Worm (Caenorhabditis elegans) whole organism, early embryonic: ENCODE measurements around the gene nhr-198.

ENCODE experiments used
- B0310.2 ChIP-seq: sonication (generic microtip); optimal IDR thresholded peaks from 2 replicates; lab custom pipeline; 2016; ENCODE audit warnings: mild to moderate bottlenecking, missing genetic modification characterization, missing compliant biosample characterization
- F13C5.2 ChIP-seq: sonication (generic microtip); optimal IDR thresholded peaks from 2 replicates; lab custom pipeline; 2017; ENCODE audit warnings: mild to moderate bottlenecking, missing genetic modification characterization, inconsistent platforms, missing compliant biosample characterization
- aly-1 ChIP-seq: sonication (generic microtip); optimal IDR thresholded peaks from 2 replicates; lab custom pipeline; 2016; ENCODE audit warnings: missing genetic modification characterization, missing compliant biosample characterization
- ama-1 ChIP-seq: fragments of 150-350 bp; optimal IDR thresholded peaks from 2 replicates; lab custom pipeline; 2014
- ceh-13 ChIP-seq: fragments of 200-800 bp; sonication (Bioruptor generic); optimal IDR thresholded peaks from 2 replicates; lab custom pipeline; 2018; ENCODE audit warnings: mild to moderate bottlenecking, missing genetic modification characterization, missing compliant biosample characterization
- ceh-36 ChIP-seq: sonication (generic microtip); optimal IDR thresholded peaks from 2 replicates; lab custom pipeline; 2016; ENCODE audit warnings: missing genetic modification characterization, inconsistent platforms, missing compliant biosample characterization
- ets-7 ChIP-seq: sonication (generic microtip); optimal IDR thresholded peaks from 2 replicates; lab custom pipeline; 2016; ENCODE audit warnings: missing genotype, missing genetic modification characterization, missing compliant biosample characterization
- flt-1 ChIP-seq: fragments of 200-800 bp; sonication (Bioruptor generic); IDR thresholded peaks from 2 replicates; pipeline ENCODE4 v1.3.6; 2022; ENCODE audit warnings: missing genetic modification characterization, missing compliant biosample characterization
- hmbx-1 ChIP-seq: sonication (generic microtip); optimal IDR thresholded peaks from 2 replicates; lab custom pipeline; 2016; ENCODE audit warnings: mild to moderate bottlenecking, missing genetic modification characterization, missing compliant biosample characterization
- hmg-4 ChIP-seq: fragments of 200-800 bp; sonication (Bioruptor generic); optimal IDR thresholded peaks from 2 replicates; lab custom pipeline; 2018; ENCODE audit warnings: mild to moderate bottlenecking, missing genetic modification characterization, missing compliant biosample characterization
- hnd-1 ChIP-seq: sonication (generic microtip); optimal IDR thresholded peaks from 2 replicates; lab custom pipeline; 2016; ENCODE audit warnings: missing genetic modification characterization, missing compliant biosample characterization
- pes-1 ChIP-seq: fragments of 200-800 bp; sonication (Bioruptor generic); IDR thresholded peaks from 2 replicates; pipeline ENCODE4 v1.3.6; 2022; ENCODE audit warnings: missing genetic modification reagents, missing genetic modification characterization, missing compliant biosample characterization
- scrt-1 ChIP-seq: fragments of 200-800 bp; sonication (Bioruptor generic); IDR thresholded peaks from 2 replicates; pipeline ENCODE4 v1.3.6; 2022; ENCODE audit warnings: missing genetic modification characterization, missing compliant biosample characterization
- sea-1 ChIP-seq: fragments of 200-800 bp; sonication (Bioruptor generic); conservative IDR thresholded peaks from 2 replicates; pipeline ENCODE4 v1.3.6; 2022; ENCODE audit warnings: missing genetic modification characterization, missing compliant biosample characterization
- tbx-11 ChIP-seq: fragments of 200-800 bp; sonication (Bioruptor generic); IDR thresholded peaks from 2 replicates; pipeline ENCODE4 v1.3.6; 2022; ENCODE audit warnings: missing genetic modification characterization, missing compliant biosample characterization
- tbx-37 ChIP-seq: fragments of 200-800 bp; sonication (Bioruptor generic); conservative IDR thresholded peaks from 2 replicates; pipeline ENCODE4 v1.3.6; 2022; ENCODE audit warnings: missing genetic modification reagents, missing genetic modification characterization, missing compliant biosample characterization
- tra-4 ChIP-seq: sonication (generic microtip); optimal IDR thresholded peaks from 2 replicates; lab custom pipeline; 2017; ENCODE audit warnings: missing genetic modification characterization, missing compliant biosample characterization

The nhr-198 gene

ce11 chrV:15704745-15705144 lies 11.0 kb downstream of the nhr-198 start, which contains the start of gene twk-34:
Gene twk-34, plus strand, starts transcription at chrV:15704960.
- TF ChIP-seq hnd-1 (tag; lab: Kevin White, UChicago), result no peak
- no peak for TF ChIP-seq B0310.2
- no peak for TF ChIP-seq ets-7 (tag; lab: Kevin White, UChicago)
- no peak for TF ChIP-seq scrt-1 (GFP tag; lab: Robert Waterston, UW)
- no peak for TF ChIP-seq hmg-4 (GFP tag; lab: Kevin White, UChicago)
- TF ChIP-seq sea-1 (GFP tag; lab: Robert Waterston, UW), result no peak
- no peak for TF ChIP-seq pes-1 (GFP tag; lab: Robert Waterston, UW)
- no peak for TF ChIP-seq flt-1 (GFP tag; lab: Robert Waterston, UW)
- TF ChIP-seq ceh-13, result no peak
- TF ChIP-seq ceh-36, result no peak
- no peak for TF ChIP-seq hmbx-1
- no peak for TF ChIP-seq tra-4 (tag; lab: Kevin White, UChicago)
- no peak for TF ChIP-seq ama-1 (lab: Kevin White, UChicago)
- no peak for TF ChIP-seq tbx-11 (GFP tag; lab: Robert Waterston, UW)
- no peak for TF ChIP-seq tbx-37 (GFP tag; lab: Robert Waterston, UW)
- no peak for TF ChIP-seq F13C5.2 (tag; lab: Kevin White, UChicago)
- TF ChIP-seq aly-1, result no peak

- TF ChIP-seq ceh-36 (no peak), B0310.2 (no peak), F13C5.2 (tag; lab: Kevin White, UChicago) (no peak), ets-7 (tag; lab: Kevin White, UChicago) (no peak), scrt-1 (GFP tag; lab: Robert Waterston, UW) (no peak), flt-1 (GFP tag; lab: Robert Waterston, UW) (no peak), ama-1 (lab: Kevin White, UChicago) (no peak), sea-1 (GFP tag; lab: Robert Waterston, UW) (no peak)
Measured at ce11 chrV:15707982-15708381, 14.2 kb downstream of the nhr-198 start.

ce11 chrV:15710401-15710800 lies 16.6 kb downstream of the nhr-198 start, which contains the start of gene Y6E2A.1:
Gene Y6E2A.1, minus strand, starts transcription at chrV:15710501.
- TF ChIP-seq ceh-13 (no peak), B0310.2 (no peak), tbx-37 (GFP tag; lab: Robert Waterston, UW) (no peak), sea-1 (GFP tag; lab: Robert Waterston, UW) (no peak), hmg-4 (GFP tag; lab: Kevin White, UChicago) (no peak), ets-7 (tag; lab: Kevin White, UChicago) (no peak), aly-1 (no peak)

ce11 chrV:15711898-15712297 lies 18.1 kb downstream of the nhr-198 start, which contains the start of gene str-101:
Gene str-101, minus strand, starts transcription at chrV:15711998.
- TF ChIP-seq tbx-37 (GFP tag; lab: Robert Waterston, UW), result no peak
- no peak for TF ChIP-seq ceh-36
- TF ChIP-seq hmbx-1, result no peak
- TF ChIP-seq flt-1 (GFP tag; lab: Robert Waterston, UW), result no peak
- TF ChIP-seq F13C5.2 (tag; lab: Kevin White, UChicago), result no peak
- TF ChIP-seq ets-7 (tag; lab: Kevin White, UChicago), result no peak
- TF ChIP-seq sea-1 (GFP tag; lab: Robert Waterston, UW), result no peak
- TF ChIP-seq ceh-13, result no peak
- no peak for TF ChIP-seq scrt-1 (GFP tag; lab: Robert Waterston, UW)
- no peak for TF ChIP-seq pes-1 (GFP tag; lab: Robert Waterston, UW)
- no peak for TF ChIP-seq hmg-4 (GFP tag; lab: Kevin White, UChicago)
- no peak for TF ChIP-seq aly-1
- no peak for TF ChIP-seq tbx-11 (GFP tag; lab: Robert Waterston, UW)
- TF ChIP-seq hnd-1 (tag; lab: Kevin White, UChicago), result no peak
- no peak for TF ChIP-seq tra-4 (tag; lab: Kevin White, UChicago)
- TF ChIP-seq ama-1 (lab: Kevin White, UChicago), result no peak
- no peak for TF ChIP-seq B0310.2

ce11 chrV:15712385-15712784 lies 18.6 kb downstream of the nhr-198 start:
- TF ChIP-seq B0310.2 (no peak), ceh-36 (no peak), flt-1 (GFP tag; lab: Robert Waterston, UW) (no peak), ets-7 (tag; lab: Kevin White, UChicago) (no peak), scrt-1 (GFP tag; lab: Robert Waterston, UW) (no peak), sea-1 (GFP tag; lab: Robert Waterston, UW) (no peak), ceh-13 (no peak), hmg-4 (GFP tag; lab: Kevin White, UChicago) (no peak), tbx-37 (GFP tag; lab: Robert Waterston, UW) (no peak), tra-4 (tag; lab: Kevin White, UChicago) (no peak)

- no peak for TF ChIP-seq F13C5.2 (tag; lab: Kevin White, UChicago)
- TF ChIP-seq hnd-1 (tag; lab: Kevin White, UChicago), result no peak
- TF ChIP-seq flt-1 (GFP tag; lab: Robert Waterston, UW), result no peak
- no peak for TF ChIP-seq tbx-11 (GFP tag; lab: Robert Waterston, UW)
- no peak for TF ChIP-seq sea-1 (GFP tag; lab: Robert Waterston, UW)
- no peak for TF ChIP-seq tra-4 (tag; lab: Kevin White, UChicago)
- no peak for TF ChIP-seq ets-7 (tag; lab: Kevin White, UChicago)
- no peak for TF ChIP-seq hmg-4 (GFP tag; lab: Kevin White, UChicago)
- TF ChIP-seq aly-1, result no peak
Measured at ce11 chrV:15715636-15716035, 21.8 kb downstream of the nhr-198 start.

ce11 chrV:15716679-15717078 lies 22.9 kb downstream of the nhr-198 start, which contains the start of gene Y6E2A.4:
Gene Y6E2A.4, minus strand, starts transcription at chrV:15716779.
- TF ChIP-seq ceh-13 (no peak), pes-1 (GFP tag; lab: Robert Waterston, UW) (no peak), hmbx-1 (no peak)

ce11 chrV:15718562-15718961 lies 24.8 kb downstream of the nhr-198 start, which contains the start of gene Y6E2A.5:
Gene Y6E2A.5, minus strand, starts transcription at chrV:15718662.
- TF ChIP-seq ceh-13 (no peak), tbx-11 (GFP tag; lab: Robert Waterston, UW) (no peak), ama-1 (lab: Kevin White, UChicago) (no peak), tbx-37 (GFP tag; lab: Robert Waterston, UW) (no peak), hmbx-1 (no peak), hnd-1 (tag; lab: Kevin White, UChicago) (no peak), tra-4 (tag; lab: Kevin White, UChicago) (no peak), F13C5.2 (tag; lab: Kevin White, UChicago) (no peak), pes-1 (GFP tag; lab: Robert Waterston, UW) (no peak), scrt-1 (GFP tag; lab: Robert Waterston, UW) (no peak), aly-1 (no peak), ets-7 (tag; lab: Kevin White, UChicago) (no peak), hmg-4 (GFP tag; lab: Kevin White, UChicago) (no peak), ceh-36 (no peak), B0310.2 (no peak), flt-1 (GFP tag; lab: Robert Waterston, UW) (no peak), sea-1 (GFP tag; lab: Robert Waterston, UW) (no peak)
